Worm (Caenorhabditis elegans): Measurements from ENCODE around the gene kin-16.

The kin-16 gene

DNA sequence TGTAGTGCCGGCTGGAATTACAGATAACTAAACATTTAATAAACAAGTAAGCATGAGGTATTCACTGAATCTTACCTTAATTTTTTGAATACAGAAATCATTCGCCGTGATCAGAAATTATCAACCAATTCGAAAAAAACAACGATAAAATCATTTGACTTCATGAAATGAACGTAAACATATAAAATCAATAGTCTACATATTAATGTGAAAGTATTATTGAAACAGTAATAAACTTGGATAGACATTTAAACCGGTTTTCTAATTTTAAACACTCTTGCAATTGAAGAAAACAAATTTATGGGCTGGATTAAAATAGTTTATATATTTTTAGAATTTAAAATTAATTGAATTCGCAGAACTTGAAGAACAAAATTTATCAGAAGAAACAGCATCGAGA is 5.9 kb upstream of the kin-16 start, which contains the start of gene chil-16:
Gene chil-16, minus strand, starts transcription at position 101 of the 400 bp plus-strand sequence.
- TF ChIP-seq ceh-88 (GFP tag; IDR thresholded peaks at IDR 0.05) (no peak), ets-5 (GFP tag; IDR thresholded peaks at IDR 0.05) (no peak), lin-14 (GFP tag; optimal IDR thresholded peaks at IDR 0.05) (no peak), fkh-10 (GFP tag; optimal IDR thresholded peaks at IDR 0.05) (no peak), tbx-2 (tag; optimal IDR thresholded peaks at IDR 0.05) (no peak)

DNA sequence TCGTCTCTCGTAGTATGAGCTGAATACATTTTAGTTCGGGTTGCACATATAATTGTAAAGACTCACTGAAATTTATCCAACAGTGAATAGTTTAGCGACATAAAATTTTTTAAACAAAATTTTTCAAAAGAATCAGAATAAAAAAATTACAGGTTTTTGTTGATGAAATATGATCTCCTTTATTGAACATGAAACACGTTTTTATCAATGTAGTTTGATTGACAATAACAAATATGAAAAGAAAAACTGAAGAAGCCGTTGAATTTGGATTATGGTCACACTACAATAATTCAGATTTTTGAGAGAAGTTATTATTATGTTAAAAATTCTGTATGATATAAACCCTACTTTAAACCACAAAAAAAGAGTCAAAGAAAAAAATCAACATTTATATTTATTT is 4.2 kb upstream of the kin-16 start, which contains the start of gene chil-17:
Gene chil-17, minus strand, starts transcription at position 101 of the 400 bp plus-strand sequence.
- no peak for TF ChIP-seq jun-1 (tag; optimal IDR thresholded peaks at IDR 0.05)

DNA sequence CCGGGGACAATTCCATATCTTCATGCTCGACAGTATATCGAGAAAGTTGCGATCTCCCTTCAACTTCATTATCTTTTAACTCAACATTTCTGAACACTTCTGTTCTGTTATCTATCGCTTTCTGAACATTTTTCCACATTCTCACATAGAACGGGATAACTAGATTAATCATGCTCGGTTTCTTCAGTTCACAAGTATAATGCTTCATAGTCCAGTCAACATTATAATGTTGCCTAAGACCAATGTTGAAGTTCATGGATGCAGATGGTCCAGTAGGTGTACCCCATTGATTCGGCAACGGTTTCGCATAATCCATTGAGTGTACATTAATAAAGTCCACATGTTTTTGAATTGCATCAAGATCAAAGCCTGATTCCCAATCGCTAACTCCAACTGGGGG is 2.9 kb upstream of the kin-16 start:
- TF ChIP-seq hpl-2 (GFP tag; optimal IDR thresholded peaks at IDR 0.05), result no peak
- TF ChIP-seq tlp-1 (tag; optimal IDR thresholded peaks at IDR 0.05), result no peak
- no peak for TF ChIP-seq hlh-4 (tag; optimal IDR thresholded peaks at IDR 0.05)
- no peak for TF ChIP-seq irx-1 (tag; optimal IDR thresholded peaks at IDR 0.05)
- no peak for TF ChIP-seq nhr-47 (tag; optimal IDR thresholded peaks at IDR 0.05)
- TF ChIP-seq nhr-28 (tag; optimal IDR thresholded peaks at IDR 0.05), result no peak
- TF ChIP-seq unc-98 (GFP tag; IDR thresholded peaks at IDR 0.05), result no peak
- no peak for TF ChIP-seq F16B12.6 (tag; optimal IDR thresholded peaks at IDR 0.05)
- TF ChIP-seq Y116A8C.19 (tag; optimal IDR thresholded peaks at IDR 0.05; ENCODE audit: borderline replicate concordance), result no peak
- TF ChIP-seq ztf-11 (tag; optimal IDR thresholded peaks at IDR 0.05), result no peak
- TF ChIP-seq lir-3 (tag; optimal IDR thresholded peaks at IDR 0.05; ENCODE audit: poor library complexity), result no peak
- no peak for TF ChIP-seq egl-27 (tag; optimal IDR thresholded peaks at IDR 0.05)
- TF ChIP-seq vab-15 (tag; optimal IDR thresholded peaks at IDR 0.05), result no peak
- no peak for TF ChIP-seq dpl-1 (GFP tag; optimal IDR thresholded peaks at IDR 0.05)
- no peak for TF ChIP-seq nhr-76 (tag; optimal IDR thresholded peaks at IDR 0.05)
- TF ChIP-seq unc-86 (tag; optimal IDR thresholded peaks at IDR 0.05), result no peak
- no peak for TF ChIP-seq nhr-90 (tag; optimal IDR thresholded peaks at IDR 0.05; ENCODE audit: poor library complexity)
- no peak for TF ChIP-seq ets-5 (GFP tag; IDR thresholded peaks at IDR 0.05)
- no peak for TF ChIP-seq efl-3 (GFP tag; optimal IDR thresholded peaks at IDR 0.05)
- no peak for TF ChIP-seq nhr-20 (tag; optimal IDR thresholded peaks at IDR 0.05)

DNA sequence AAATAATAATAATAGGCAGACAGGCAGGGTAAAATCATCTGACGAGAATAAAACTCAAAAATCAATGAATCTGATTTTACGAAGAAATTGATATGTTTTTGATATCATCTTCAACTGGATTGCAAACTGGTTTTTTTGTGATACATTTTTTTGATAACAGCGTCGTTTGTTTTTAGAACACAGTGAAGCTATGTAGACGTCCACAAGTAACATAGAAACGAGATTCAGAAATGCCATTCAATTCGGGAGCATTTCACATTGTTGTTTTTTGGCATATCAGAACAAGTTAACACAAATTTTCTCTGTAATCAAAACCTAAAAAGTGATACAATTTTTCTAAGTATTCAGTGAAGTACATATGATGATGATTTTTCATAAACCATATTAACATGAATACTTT is 2.3 kb upstream of the kin-16 start, which contains the start of gene chil-13:
Gene chil-13, minus strand, starts transcription at position 101 of the 400 bp plus-strand sequence.
- TF ChIP-seq elt-3 (tag; optimal IDR thresholded peaks at IDR 0.05) (peak in 1 of 6 experiments; percentile 33), zag-1 (tag; optimal IDR thresholded peaks at IDR 0.05) (no peak), nhr-90 (tag; optimal IDR thresholded peaks at IDR 0.05; ENCODE audit: poor library complexity) (no peak), snpc-4 (tag; optimal IDR thresholded peaks at IDR 0.05) (no peak), nhr-237 (tag; optimal IDR thresholded peaks at IDR 0.05) (no peak), fos-1 (tag; optimal IDR thresholded peaks at IDR 0.05) (no peak), blmp-1 (tag; optimal IDR thresholded peaks at IDR 0.05) (peak; percentile 9), lin-35 (GFP tag; optimal IDR thresholded peaks at IDR 0.05) (peak in 1 of 2 experiments; percentile 0)

DNA sequence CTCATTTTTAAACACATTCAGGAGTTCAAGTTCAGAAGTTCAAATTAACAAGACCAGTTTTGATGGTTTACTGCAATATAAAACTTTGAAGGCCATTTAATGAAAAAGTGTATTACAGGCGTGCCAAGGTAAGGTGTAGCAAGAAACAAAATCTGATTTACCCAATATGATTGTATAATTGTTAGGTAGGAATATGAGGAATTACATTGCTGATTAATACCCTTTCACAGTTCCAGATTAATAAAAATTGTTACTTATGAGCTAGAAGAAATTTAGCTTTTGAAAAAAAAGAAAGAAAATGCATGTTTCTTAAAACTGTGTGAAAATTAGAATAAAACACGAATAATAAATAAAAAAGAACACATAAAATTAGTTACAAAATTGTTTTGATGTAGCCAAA is 2.3 kb downstream of the kin-16 start, which contains the start of gene kin-15:
Gene kin-15, minus strand, starts transcription at position 101 of the 400 bp plus-strand sequence.
- TF ChIP-seq C16A3.4 (tag; optimal IDR thresholded peaks at IDR 0.05), result no peak
- no peak for TF ChIP-seq efl-1 (optimal IDR thresholded peaks at IDR 0.05)
- TF ChIP-seq efl-1 (GFP tag; optimal IDR thresholded peaks at IDR 0.05 in 1 of 2), result peak in 1 of 2 experiments; percentile 59
- TF ChIP-seq irx-1 (tag; optimal IDR thresholded peaks at IDR 0.05), result no peak
- TF ChIP-seq unc-62 (GFP tag; optimal IDR thresholded peaks at IDR 0.05), result no peak
